Worm (Caenorhabditis elegans): ENCODE results near the gene hir-1.

Gene hir-1

ce11 chrV:5567119-5567518 lies 45.2 kb downstream of the hir-1 start, which contains the start of gene C18C4.7:
Gene C18C4.7, minus strand, starts transcription at chrV:5567219.
- TF ChIP-seq W03F9.2 (tag; optimal IDR thresholded peaks at IDR 0.05) (no peak), him-1 (tag; optimal IDR thresholded peaks at IDR 0.05) (no peak), dao-5 (tag; optimal IDR thresholded peaks at IDR 0.05) (no peak)

DNA sequence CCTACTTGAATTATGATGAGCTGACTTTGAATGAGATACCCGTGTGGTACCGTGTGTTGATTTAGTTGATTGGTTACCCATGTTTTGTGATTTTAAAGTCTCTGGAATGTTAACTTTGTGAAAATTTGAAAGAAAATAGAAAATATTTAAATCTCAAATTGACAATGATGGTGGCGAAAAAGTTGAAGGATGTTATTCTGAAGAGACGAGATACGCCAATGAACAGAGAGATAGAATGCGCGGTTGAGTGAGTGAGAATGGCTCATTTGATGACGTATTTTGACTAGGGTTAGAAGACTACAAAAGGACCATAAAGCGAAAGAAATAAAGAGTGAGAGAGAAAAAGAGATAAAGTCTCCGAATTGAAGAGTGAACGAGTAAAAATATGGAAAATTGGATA lies 48.5 kb downstream of the hir-1 start, which contains the start of gene glb-6:
Gene glb-6 (minus strand): TSS at position 101 of the 400 bp plus-strand sequence.
- no peak for TF ChIP-seq dao-5 (tag; optimal IDR thresholded peaks at IDR 0.05)
- TF ChIP-seq W03F9.2 (tag; optimal IDR thresholded peaks at IDR 0.05): no peak
- no peak for TF ChIP-seq him-1 (tag; optimal IDR thresholded peaks at IDR 0.05)

DNA sequence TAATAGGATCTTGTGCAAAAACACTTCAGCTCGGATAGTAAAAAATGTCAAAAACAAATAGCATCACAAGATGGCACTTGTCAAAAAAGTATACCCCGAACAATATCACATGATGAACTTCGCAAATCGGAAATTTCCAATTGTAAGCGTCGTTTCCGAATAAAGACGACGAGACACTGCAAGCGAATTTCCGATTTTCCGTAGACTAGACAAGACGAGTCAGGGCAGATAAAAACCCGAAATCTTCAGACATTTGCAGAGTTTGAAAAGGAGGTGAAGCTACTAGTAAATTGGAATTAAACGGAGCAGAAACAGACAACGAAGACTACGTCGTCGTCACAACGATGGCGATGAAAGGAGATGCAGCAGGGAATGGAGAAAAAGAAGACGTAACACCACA lies 49.8 kb downstream of the hir-1 start:
- no peak for TF ChIP-seq him-1 (tag; optimal IDR thresholded peaks at IDR 0.05)
- TF ChIP-seq dao-5 (tag; optimal IDR thresholded peaks at IDR 0.05): no peak
- TF ChIP-seq W03F9.2 (tag; optimal IDR thresholded peaks at IDR 0.05): no peak

DNA sequence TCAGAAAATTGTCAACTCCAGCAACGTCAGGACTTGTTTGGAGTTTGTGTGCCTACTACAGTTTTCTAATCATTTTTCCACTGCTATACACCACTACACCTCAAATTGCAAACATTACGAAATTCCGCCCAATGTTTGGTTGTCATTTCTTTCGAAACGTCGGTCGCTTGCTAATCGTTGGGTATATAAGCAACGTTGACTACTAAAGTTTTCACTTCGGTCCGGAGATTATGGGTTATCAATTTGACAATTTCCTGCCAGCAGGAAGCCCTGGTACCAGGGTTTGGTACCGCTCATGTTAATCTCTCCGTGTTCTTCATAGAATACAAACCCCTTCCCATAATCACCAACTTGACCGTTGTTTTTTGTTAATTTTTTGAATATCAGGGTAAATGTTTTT lies 54.1 kb downstream of the hir-1 start:
- TF ChIP-seq W03F9.2 (tag; optimal IDR thresholded peaks at IDR 0.05) (peak; percentile 54), dao-5 (tag; optimal IDR thresholded peaks at IDR 0.05) (no peak), him-1 (tag; optimal IDR thresholded peaks at IDR 0.05) (peak; percentile 27)

ce11 chrV:5579666-5580065 lies 57.7 kb downstream of the hir-1 start:
- TF ChIP-seq him-1 (tag; optimal IDR thresholded peaks at IDR 0.05) (no peak), dao-5 (tag; optimal IDR thresholded peaks at IDR 0.05) (no peak), W03F9.2 (tag; optimal IDR thresholded peaks at IDR 0.05) (no peak)

Measured in whole organism, L4/young adult.